Fruit fly (Drosophila melanogaster) whole organism, embryonic: Measurements from ENCODE around the gene CG7332.

ENCODE experiments used
- ATbp ChIP-seq: fragments of 200-800 bp; sonication (Bioruptor generic); optimal IDR thresholded peaks from 2 replicates; lab custom pipeline; 2017; ENCODE audit warnings: missing biosample characterization, mild to moderate bottlenecking, missing genetic modification characterization, missing genetic modification reagents
- CG10147 ChIP-seq: fragments of 200-800 bp; sonication (Bioruptor generic); optimal IDR thresholded peaks from 2 replicates; lab custom pipeline; 2019; ENCODE audit warnings: missing biosample characterization, mild to moderate bottlenecking, missing genetic modification characterization, moderate library complexity
- CG10267 ChIP-seq: fragments of 200-800 bp; sonication (Bioruptor generic); optimal IDR thresholded peaks from 2 replicates; lab custom pipeline; 2018; ENCODE audit warnings: missing biosample characterization, mild to moderate bottlenecking, missing genetic modification characterization, moderate library complexity
- CG12219 ChIP-seq: fragments of 200-800 bp; sonication (Bioruptor generic); optimal IDR thresholded peaks from 3 replicates; lab custom pipeline; 2018; ENCODE audit warnings: missing biosample characterization, mild to moderate bottlenecking, missing genetic modification characterization
- CG13424 ChIP-seq: fragments of 200-800 bp; sonication (Bioruptor generic); optimal IDR thresholded peaks from 2 replicates; lab custom pipeline; 2019; ENCODE audit warnings: missing biosample characterization, mild to moderate bottlenecking, missing genetic modification characterization, moderate library complexity
- CG14710 ChIP-seq: fragments of 200-800 bp; sonication (Bioruptor generic); optimal IDR thresholded peaks from 3 replicates; lab custom pipeline; 2019; ENCODE audit warnings: missing biosample characterization, mild to moderate bottlenecking, missing genetic modification characterization, moderate library complexity
- CG1602 ChIP-seq: fragments of 200-800 bp; sonication (Bioruptor generic); optimal IDR thresholded peaks from 3 replicates; lab custom pipeline; 2016; ENCODE audit warnings: missing biosample characterization, missing genetic modification characterization
- CG16815 ChIP-seq: fragments of 200-800 bp; sonication (Bioruptor generic); optimal IDR thresholded peaks from 3 replicates; lab custom pipeline; 2017; ENCODE audit warnings: missing biosample characterization, mild to moderate bottlenecking, missing genetic modification characterization
- CG17361 ChIP-seq: fragments of 200-800 bp; sonication (Bioruptor generic); IDR thresholded peaks from 3 replicates; pipeline ENCODE4 v1.3.6; 2022; ENCODE audit warnings: missing biosample characterization, missing genetic modification characterization
- CG17385 ChIP-seq: fragments of 200-800 bp; sonication (Bioruptor generic); optimal IDR thresholded peaks from 3 replicates; lab custom pipeline; 2018; ENCODE audit warnings: missing biosample characterization, mild to moderate bottlenecking, missing genetic modification characterization
- CG18011 ChIP-seq: fragments of 200-800 bp; sonication (Bioruptor generic); optimal IDR thresholded peaks from 2 replicates; lab custom pipeline; 2017; ENCODE audit warnings: missing biosample characterization, missing genetic modification characterization, mild to moderate bottlenecking, moderate library complexity, missing genotype
- CG18262 ChIP-seq: fragments of 200-800 bp; optimal IDR thresholded peaks from 3 replicates; lab custom pipeline; 2019; ENCODE audit warnings: missing biosample characterization, mild to moderate bottlenecking, missing genetic modification characterization, moderate library complexity
- CG2120 ChIP-seq: fragments of 200-800 bp; sonication (Bioruptor generic); optimal IDR thresholded peaks from 3 replicates; lab custom pipeline; 2016; ENCODE audit warnings: missing biosample characterization, missing genetic modification characterization
- CG2202 ChIP-seq: fragments of 200-800 bp; sonication (Bioruptor generic); optimal IDR thresholded peaks from 2 replicates; lab custom pipeline; 2018; ENCODE audit warnings: missing biosample characterization, mild to moderate bottlenecking, missing genetic modification characterization
- CG34422 ChIP-seq: fragments of 200-800 bp; sonication (Bioruptor generic); IDR thresholded peaks from 3 replicates; pipeline ENCODE4 v1.3.6; 2022; ENCODE audit warnings: missing biosample characterization, missing genetic modification characterization
- CG4820 ChIP-seq: fragments of 200-800 bp; sonication (Bioruptor generic); optimal IDR thresholded peaks from 3 replicates; lab custom pipeline; 2016; ENCODE audit warnings: missing biosample characterization, missing genetic modification characterization
- CG9727 ChIP-seq: fragments of 200-800 bp; sonication (Bioruptor generic); optimal IDR thresholded peaks from 3 replicates; lab custom pipeline; 2017; ENCODE audit warnings: missing biosample characterization, mild to moderate bottlenecking, missing genetic modification characterization
- Fer2 ChIP-seq: fragments of 200-800 bp; sonication (Bioruptor generic); optimal IDR thresholded peaks from 2 replicates; lab custom pipeline; 2018; ENCODE audit warnings: missing biosample characterization, mild to moderate bottlenecking, missing genetic modification characterization, moderate library complexity
- GATAe ChIP-seq: fragments of 200-800 bp; sonication (Bioruptor generic); conservative IDR thresholded peaks from 2 replicates; pipeline ENCODE4 v1.3.6; 2022; ENCODE audit warnings: missing biosample characterization, missing genetic modification characterization
- Nf-YC ChIP-seq: fragments of 200-800 bp; optimal IDR thresholded peaks from 3 replicates; lab custom pipeline; 2019; ENCODE audit warnings: missing biosample characterization, mild to moderate bottlenecking, missing genetic modification characterization, moderate library complexity
- Pdp1 ChIP-seq, 2 experiments: fragments of 200-800 bp; sonication (Bioruptor generic); optimal IDR thresholded peaks; 3 replicates each; lab custom pipeline; 2016; ENCODE audit warnings: missing biosample characterization in 2 of 2, missing genetic modification characterization in 2 of 2, mild to moderate bottlenecking in 1 of 2, moderate library complexity in 1 of 2
- Rx ChIP-seq: fragments of 200-800 bp; sonication (Bioruptor generic); IDR thresholded peaks from 2 replicates; pipeline ENCODE4 v1.3.6; 2022; ENCODE audit warnings: missing biosample characterization, missing genetic modification characterization
- Sox102F ChIP-seq: fragments of 200-800 bp; sonication (Bioruptor generic); optimal IDR thresholded peaks from 2 replicates; lab custom pipeline; 2018; ENCODE audit warnings: missing biosample characterization, mild to moderate bottlenecking, missing genetic modification characterization, moderate library complexity
- Trl ChIP-seq, 3 experiments: fragments of >200 bp in 2 of 3; fragments of 200-800 bp in 1 of 3; sonication (Bioruptor generic) in 1 of 3; optimal IDR thresholded peaks; 2 replicates in 1 of 3; 3 replicates in 2 of 3; lab custom pipeline; 2016 to 2017; ENCODE audit warnings: missing biosample characterization in 1 of 3, missing genetic modification characterization in 1 of 3
- ab ChIP-seq: fragments of 200-800 bp; sonication (Bioruptor generic); optimal IDR thresholded peaks from 2 replicates; lab custom pipeline; 2016; ENCODE audit warnings: missing biosample characterization, missing genetic modification characterization
- crol ChIP-seq: fragments of 200-800 bp; sonication (Bioruptor generic); IDR thresholded peaks from 2 replicates; pipeline ENCODE4 v1.3.6; 2022; ENCODE audit warnings: missing biosample characterization, missing genetic modification characterization
- danr ChIP-seq: fragments of 200-800 bp; sonication (Bioruptor generic); IDR thresholded peaks from 2 replicates; pipeline ENCODE4 v1.3.6; 2022; ENCODE audit warnings: missing biosample characterization, missing genetic modification characterization
- dmrt99B ChIP-seq: fragments of 200-800 bp; sonication (Bioruptor generic); optimal IDR thresholded peaks from 2 replicates; lab custom pipeline; 2018; ENCODE audit warnings: missing biosample characterization, mild to moderate bottlenecking, missing genetic modification characterization, moderate library complexity
- dysf ChIP-seq: fragments of 200-800 bp; sonication (Bioruptor generic); IDR thresholded peaks from 3 replicates; pipeline ENCODE4 v1.3.6; 2022; ENCODE audit warnings: missing biosample characterization, missing genetic modification characterization
- fd96Cb ChIP-seq: fragments of 200-800 bp; sonication (Bioruptor generic); optimal IDR thresholded peaks from 2 replicates; lab custom pipeline; 2018; ENCODE audit warnings: missing biosample characterization, mild to moderate bottlenecking, missing genetic modification characterization, moderate library complexity
- ftz-f1 ChIP-seq: fragments of 200-800 bp; sonication (Bioruptor generic); optimal IDR thresholded peaks from 2 replicates; lab custom pipeline; 2016; ENCODE audit warnings: missing biosample characterization, missing genetic modification characterization
- gem ChIP-seq: fragments of 200-800 bp; sonication (Bioruptor generic); optimal IDR thresholded peaks from 2 replicates; lab custom pipeline; 2019; ENCODE audit warnings: missing biosample characterization, mild to moderate bottlenecking, missing genetic modification characterization, moderate library complexity
- grn ChIP-seq: fragments of 200-800 bp; sonication (Bioruptor generic); optimal IDR thresholded peaks from 3 replicates; lab custom pipeline; 2017; ENCODE audit warnings: missing biosample characterization, missing genetic modification characterization
- mld ChIP-seq: fragments of 200-800 bp; sonication (Bioruptor generic); IDR thresholded peaks from 3 replicates; pipeline ENCODE4 v1.3.6; 2022; ENCODE audit warnings: missing biosample characterization, missing genetic modification characterization; ENCODE audit not compliant: partially characterized antibody
- sim ChIP-seq: fragments of 200-800 bp; sonication (Bioruptor generic); IDR thresholded peaks from 2 replicates; pipeline ENCODE4 v1.3.6; 2022; ENCODE audit warnings: missing biosample characterization, missing genetic modification characterization
- slbo ChIP-seq: fragments of 200-800 bp; sonication (Bioruptor generic); IDR thresholded peaks from 2 replicates; pipeline ENCODE4 v1.3.6; 2022; ENCODE audit warnings: missing biosample characterization, missing genetic modification characterization
- tin ChIP-seq: fragments of 200-800 bp; sonication (Bioruptor generic); optimal IDR thresholded peaks from 3 replicates; lab custom pipeline; 2016; ENCODE audit warnings: missing biosample characterization, missing genetic modification characterization
- ttk ChIP-seq: fragments of 200-800 bp; sonication (Bioruptor generic); IDR thresholded peaks from 2 replicates; pipeline ENCODE4 v2.1.2; 2022; ENCODE audit warnings: missing biosample characterization, missing genetic modification characterization

Gene CG7332

DNA sequence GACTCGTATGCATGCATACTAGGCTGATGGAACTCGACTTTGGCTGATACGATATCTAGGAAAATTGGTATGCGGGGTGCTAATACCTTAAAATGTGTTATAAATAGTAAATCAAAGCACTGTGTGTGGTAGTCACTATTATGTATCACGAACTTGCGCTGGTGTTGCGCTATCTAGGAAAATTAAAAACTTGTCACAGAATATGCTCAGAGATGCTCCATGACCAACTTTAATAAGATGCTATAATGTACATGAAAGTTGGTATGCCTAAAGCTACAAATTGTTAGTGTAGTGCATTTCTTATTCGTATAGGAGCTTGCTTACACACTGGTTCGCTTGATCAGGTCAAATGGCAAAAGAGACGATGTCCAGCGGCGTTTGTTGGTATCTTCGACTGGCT, 26.5 kb downstream of the CG7332 start (continued):
- peak; percentile 17 for TF ChIP-seq CG4820 (GFP tag; lab: Kevin White, UChicago)
- TF ChIP-seq CG10147 (GFP tag; lab: Kevin White, UChicago) = no peak
- TF ChIP-seq CG16815 (GFP tag; lab: Kevin White, UChicago) = no peak
- TF ChIP-seq CG2202 (tag; lab: Kevin White, UChicago) = no peak
- 0 out of 3 replicates have a peak, but pooled peaks have one; percentile 12 for TF ChIP-seq dysf
- peak; percentile 4 for TF ChIP-seq CG13424 (tag; lab: Kevin White, UChicago)
- TF ChIP-seq CG14710 = peak; percentile 44
- peak; percentile 4 for TF ChIP-seq CG1602 (GFP tag; lab: Kevin White, UChicago)
- TF ChIP-seq slbo (GFP tag; lab: Robert Waterston, UW) = no peak
- TF ChIP-seq Pdp1 (GFP tag; optimal IDR thresholded peaks at IDR 0.05; lab: Kevin White, UChicago) = peak in 1 of 2 experiments; percentile 23
- peak; percentile 11 for TF ChIP-seq ATbp
- peak; percentile 56 for TF ChIP-seq gem (tag; lab: Kevin White, UChicago)
- no peak for TF ChIP-seq CG34422
- TF ChIP-seq CG17361 (GFP tag; lab: Robert Waterston, UW) = peak; percentile 65; the same call in 2 of the 3 replicates
- TF ChIP-seq mld (GFP tag; lab: Robert Waterston, UW) = no peak
- TF ChIP-seq dmrt99B (tag; lab: Kevin White, UChicago) = peak; percentile 21
- TF ChIP-seq CG18262 = peak; percentile 66
- TF ChIP-seq Sox102F (GFP tag; lab: Kevin White, UChicago) = no peak
- TF ChIP-seq CG9727 (GFP tag; lab: Kevin White, UChicago) = peak; percentile 18
- TF ChIP-seq CG2120 (GFP tag; lab: Kevin White, UChicago) = no peak
- peak; percentile 41 for TF ChIP-seq fd96Cb (tag; lab: Kevin White, UChicago)
- TF ChIP-seq Fer2 (tag; lab: Kevin White, UChicago) = no peak
- peak; percentile 24 for TF ChIP-seq CG10267 (tag; lab: Kevin White, UChicago)
- no peak for TF ChIP-seq Trl (optimal IDR thresholded peaks at IDR 0.05; lab: Kevin White, UChicago)
- TF ChIP-seq Trl (GFP tag; optimal IDR thresholded peaks at IDR 0.05; lab: Kevin White, UChicago) = peak; percentile 9
- peak; percentile 26 for TF ChIP-seq CG12219 (GFP tag; lab: Kevin White, UChicago)

dm6 chrX:18913359-18913758, 29.0 kb downstream of the CG7332 start:
- TF ChIP-seq ftz-f1 (GFP tag; lab: Kevin White, UChicago) (no peak), Rx (GFP tag; lab: Robert Waterston, UW) (no peak), danr (GFP tag; lab: Robert Waterston, UW) (no peak), grn (GFP tag; lab: Kevin White, UChicago) (no peak), Nf-YC (no peak), sim (GFP tag; lab: Robert Waterston, UW) (no peak), CG18011 (GFP tag; lab: Kevin White, UChicago) (no peak), GATAe (no peak), ttk (GFP tag; lab: Robert Waterston, UW) (no peak), tin (GFP tag; lab: Kevin White, UChicago) (no peak), CG17385 (GFP tag; lab: Kevin White, UChicago) (no peak)

- TF ChIP-seq ab (GFP tag; lab: Kevin White, UChicago) = no peak
- TF ChIP-seq crol (GFP tag; lab: Robert Waterston, UW) = peak; percentile 94
Measured at dm6 chrX:18913764-18914163, 29.5 kb downstream of the CG7332 start.
